Fruit fly (Drosophila melanogaster) whole organism, adult: ENCODE results near the gene Gr32a.

Experiments used
- CG11617 ChIP-seq: fragments of 200-800 bp; sonication (Bioruptor generic); optimal IDR thresholded peaks from 2 replicates; lab custom pipeline; 2017; ENCODE audit warnings: mild to moderate bottlenecking, missing biosample characterization, missing genetic modification reagents, missing genetic modification characterization
- CG12768 ChIP-seq: fragments of 200-800 bp; sonication (Bioruptor generic); optimal IDR thresholded peaks from 2 replicates; lab custom pipeline; 2017; ENCODE audit warnings: missing biosample characterization, missing genetic modification characterization, mild to moderate bottlenecking, moderate library complexity, missing genetic modification reagents
- CG14711 ChIP-seq: fragments of 200-800 bp; sonication (Bioruptor generic); optimal IDR thresholded peaks from 2 replicates; lab custom pipeline; 2018; ENCODE audit warnings: missing biosample characterization, mild to moderate bottlenecking, missing genetic modification characterization, moderate library complexity
- CG1620 ChIP-seq: fragments of 200-800 bp; sonication (Bioruptor generic); optimal IDR thresholded peaks from 2 replicates; lab custom pipeline; 2016; ENCODE audit warnings: missing biosample characterization, missing genetic modification characterization
- CG33017 ChIP-seq: fragments of 200-800 bp; sonication (Bioruptor generic); optimal IDR thresholded peaks from 2 replicates; lab custom pipeline; 2018; ENCODE audit warnings: missing biosample characterization, mild to moderate bottlenecking, missing genetic modification characterization, moderate library complexity
- CG5204 ChIP-seq: fragments of 200-800 bp; sonication (Bioruptor generic); optimal IDR thresholded peaks from 2 replicates; lab custom pipeline; 2016; ENCODE audit warnings: missing biosample characterization, missing genetic modification characterization
- CG7045 ChIP-seq: fragments of 200-800 bp; sonication (Bioruptor generic); optimal IDR thresholded peaks from 2 replicates; lab custom pipeline; 2017; ENCODE audit warnings: missing biosample characterization, mild to moderate bottlenecking, missing genetic modification characterization
- CG7101 ChIP-seq: fragments of 200-800 bp; sonication (Bioruptor generic); optimal IDR thresholded peaks from 2 replicates; lab custom pipeline; 2018; ENCODE audit warnings: missing biosample characterization, mild to moderate bottlenecking, missing genetic modification characterization, moderate library complexity
- Clk ChIP-seq: fragments of 200-800 bp; sonication (Bioruptor generic); optimal IDR thresholded peaks from 2 replicates; lab custom pipeline; 2017; ENCODE audit warnings: missing biosample characterization, missing genetic modification characterization
- Crg-1 ChIP-seq: fragments of 200-800 bp; sonication (Bioruptor generic); optimal IDR thresholded peaks from 2 replicates; lab custom pipeline; 2016; ENCODE audit warnings: missing biosample characterization, missing genetic modification characterization
- Hr96 ChIP-seq: fragments of 200-800 bp; sonication (Bioruptor generic); optimal IDR thresholded peaks from 2 replicates; lab custom pipeline; 2016; ENCODE audit warnings: missing biosample characterization, missing genetic modification characterization
- Mnt ChIP-seq: fragments of 200-800 bp; sonication (Bioruptor generic); optimal IDR thresholded peaks from 2 replicates; lab custom pipeline; 2016; ENCODE audit warnings: missing biosample characterization, mild to moderate bottlenecking, missing genetic modification characterization
- bab1 ChIP-seq: fragments of 200-800 bp; sonication (Bioruptor generic); optimal IDR thresholded peaks from 3 replicates; lab custom pipeline; 2019; ENCODE audit warnings: missing biosample characterization, mild to moderate bottlenecking, missing genetic modification characterization, moderate library complexity
- cic ChIP-seq: fragments of 200-800 bp; sonication (Bioruptor generic); optimal IDR thresholded peaks from 2 replicates; lab custom pipeline; 2017; ENCODE audit warnings: missing biosample characterization, mild to moderate bottlenecking, missing genetic modification characterization, moderate library complexity
- cnc ChIP-seq, 2 experiments: fragments of >200 bp; optimal IDR thresholded peaks; 2 replicates each; lab custom pipeline; 2017
- kay ChIP-seq: fragments of 200-800 bp; sonication (Bioruptor generic); peaks from one replicate; lab custom pipeline; 2016; ENCODE audit warnings: missing biosample characterization, missing genetic modification characterization, borderline replicate concordance
- ovo ChIP-seq: fragments of 200-800 bp; sonication (Bioruptor generic); optimal IDR thresholded peaks from 2 replicates; lab custom pipeline; 2016; ENCODE audit warnings: missing biosample characterization, missing genetic modification characterization
- pad ChIP-seq: fragments of 200-800 bp; sonication (Bioruptor generic); optimal IDR thresholded peaks from 3 replicates; lab custom pipeline; 2017; ENCODE audit warnings: missing biosample characterization, missing genetic modification characterization, mild to moderate bottlenecking, moderate library complexity, missing genetic modification reagents
- tj ChIP-seq: fragments of 200-800 bp; sonication (Bioruptor generic); optimal IDR thresholded peaks from 3 replicates; lab custom pipeline; 2017; ENCODE audit warnings: missing biosample characterization, mild to moderate bottlenecking, missing genetic modification characterization, moderate library complexity
- toe ChIP-seq: fragments of 200-800 bp; sonication (Bioruptor generic); optimal IDR thresholded peaks from 2 replicates; lab custom pipeline; 2016; ENCODE audit warnings: missing biosample characterization, missing genetic modification characterization

Gr32a gene

DNA sequence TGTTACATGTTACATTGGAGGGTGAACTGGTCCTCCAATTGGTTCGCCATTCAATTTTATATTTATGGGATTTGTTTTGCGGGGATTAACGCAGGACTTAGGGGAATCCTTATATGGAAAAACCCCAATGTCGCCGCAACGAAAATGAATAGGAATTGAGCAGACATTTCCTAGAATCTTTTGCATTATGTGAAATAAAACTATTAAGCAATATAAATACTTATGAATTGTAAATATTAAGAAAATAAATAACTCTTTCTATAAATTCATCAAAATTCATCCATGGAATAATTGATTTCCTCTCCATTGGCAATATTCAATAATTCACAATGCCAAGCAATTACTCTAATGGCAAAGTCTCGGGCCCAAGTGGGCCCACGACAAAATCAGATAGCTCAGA, at the start of gene Gr32a:
Gene Gr32a, plus strand, starts transcription at position 301 of the 400 bp plus-strand sequence.
- TF ChIP-seq CG33017 (no peak), cic (no peak), CG12768 (GFP tag; lab: Kevin White, UChicago) (no peak), CG14711 (tag; lab: Kevin White, UChicago) (no peak), Crg-1 (GFP tag; lab: Kevin White, UChicago) (no peak), CG1620 (GFP tag; lab: Kevin White, UChicago) (no peak), Hr96 (GFP tag; lab: Kevin White, UChicago) (no peak), bab1 (no peak), toe (GFP tag; lab: Kevin White, UChicago) (no peak), CG11617 (no peak), ovo (no peak), cnc (optimal IDR thresholded peaks at IDR 0.05; lab: Kevin White, UChicago) (no peak), Clk (no peak), tj (GFP tag; lab: Kevin White, UChicago) (no peak), CG7101 (tag; lab: Kevin White, UChicago) (no peak), CG5204 (no peak), pad (GFP tag; lab: Kevin White, UChicago) (no peak), CG7045 (GFP tag; lab: Kevin White, UChicago) (no peak), kay (GFP tag; lab: Kevin White, UChicago) (no peak)

DNA sequence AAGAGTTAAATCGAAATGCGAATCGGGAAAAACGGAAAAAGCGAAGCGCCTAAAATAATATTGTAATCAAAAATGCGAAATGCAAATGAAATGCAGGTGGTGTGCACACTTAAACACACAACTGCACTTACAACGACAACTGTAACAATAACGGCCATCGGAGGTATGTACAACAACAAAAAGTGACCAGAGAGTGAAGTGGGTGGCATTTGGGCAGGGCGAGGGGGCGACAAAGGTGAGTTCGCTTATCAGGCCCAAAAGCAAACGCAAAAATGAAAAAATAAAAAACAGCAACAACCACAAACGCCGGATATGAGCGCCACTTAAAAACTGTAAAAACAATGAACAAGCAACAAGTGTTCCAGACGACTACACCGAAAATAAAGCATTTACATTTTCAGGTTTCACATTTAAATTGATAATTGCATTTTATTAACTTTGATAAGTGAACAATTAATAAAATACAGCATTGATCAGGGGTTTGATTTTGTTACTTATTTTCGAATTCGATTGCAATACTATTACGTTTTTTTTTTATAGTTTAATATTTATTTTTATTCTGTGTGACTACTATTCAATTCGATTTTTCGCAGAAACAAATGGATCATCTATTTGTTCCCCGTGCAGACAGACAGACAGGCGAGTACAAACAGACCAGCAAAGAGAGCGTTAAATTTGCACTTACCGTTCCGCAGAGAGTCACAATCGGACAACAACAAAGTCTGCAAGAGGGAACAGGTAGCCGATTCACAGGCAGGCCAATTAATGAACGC, 48.5 kb upstream of the Gr32a start:
- peak; percentile 45 for TF ChIP-seq toe (GFP tag; lab: Kevin White, UChicago)
- TF ChIP-seq CG7045 (GFP tag; lab: Kevin White, UChicago): peak; percentile 58
- TF ChIP-seq cic: peak; percentile 68
- TF ChIP-seq CG11617: peak; percentile 89
- peak; percentile 52 for TF ChIP-seq Mnt (GFP tag; lab: Kevin White, UChicago)
- TF ChIP-seq cnc (optimal IDR thresholded peaks at IDR 0.05; lab: Kevin White, UChicago): peak in 1 of 2 experiments; percentile 18
- TF ChIP-seq CG14711 (tag; lab: Kevin White, UChicago): peak; percentile 82
- TF ChIP-seq CG5204: peak; percentile 52
- TF ChIP-seq CG1620 (GFP tag; lab: Kevin White, UChicago): peak; percentile 53
- peak; percentile 76 for TF ChIP-seq tj (GFP tag; lab: Kevin White, UChicago)
- TF ChIP-seq Crg-1 (GFP tag; lab: Kevin White, UChicago): peak; percentile 35
- peak; percentile 2 for TF ChIP-seq Hr96 (GFP tag; lab: Kevin White, UChicago)
- peak; percentile 85 for TF ChIP-seq CG7101 (tag; lab: Kevin White, UChicago)
- peak; percentile 69 for TF ChIP-seq pad (GFP tag; lab: Kevin White, UChicago)
- TF ChIP-seq bab1: peak; percentile 91
- peak; percentile 94 for TF ChIP-seq kay (GFP tag; lab: Kevin White, UChicago)
- TF ChIP-seq CG12768 (GFP tag; lab: Kevin White, UChicago): peak; percentile 72
- TF ChIP-seq CG33017: peak; percentile 86
- no peak for TF ChIP-seq Clk
- TF ChIP-seq ovo: peak; percentile 70

DNA sequence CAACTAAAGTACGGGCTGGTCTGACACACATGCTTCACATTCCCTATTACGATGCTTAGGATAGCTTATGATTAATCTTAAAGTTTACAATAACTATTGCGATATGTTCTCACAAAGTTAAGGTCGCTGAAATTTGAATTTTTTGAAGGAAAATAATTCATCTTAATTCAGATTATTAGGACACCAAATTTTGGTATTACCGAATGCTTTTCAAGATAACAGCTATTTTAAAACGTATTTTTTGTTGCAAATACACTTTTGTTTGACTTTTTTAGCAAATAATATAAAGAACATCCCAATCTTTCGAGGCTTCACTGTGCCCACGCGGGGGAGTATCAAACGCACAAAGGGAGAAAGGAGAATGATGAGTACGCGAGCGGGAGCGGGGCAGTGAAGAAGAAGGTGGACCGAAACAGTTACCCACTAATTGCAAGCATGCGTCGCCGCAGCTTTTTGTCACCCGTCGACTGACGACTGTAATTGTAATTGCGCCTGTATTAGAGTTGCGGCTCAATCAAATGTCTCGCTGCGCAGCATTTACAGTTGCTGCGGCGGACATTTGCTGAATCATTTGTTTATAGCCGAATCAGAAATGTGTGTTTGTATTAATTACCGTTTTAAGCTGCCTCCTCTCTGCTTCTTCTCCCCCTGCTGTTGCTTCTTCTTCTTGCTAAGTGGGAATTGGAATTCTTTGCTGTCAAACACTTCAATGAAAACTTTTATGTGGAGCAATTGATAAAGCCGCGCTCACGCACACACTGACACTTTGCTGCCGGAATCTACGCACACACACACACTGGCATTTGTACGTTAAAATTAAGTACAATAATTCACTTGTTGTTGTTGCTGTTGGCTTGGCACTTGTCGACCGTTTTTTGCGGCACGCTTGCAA, 47.6 kb upstream of the Gr32a start:
- TF ChIP-seq ovo (peak; percentile 44), CG12768 (GFP tag; lab: Kevin White, UChicago) (no peak), cnc (optimal IDR thresholded peaks at IDR 0.05; lab: Kevin White, UChicago) (peak in 1 of 2 experiments; percentile 46), tj (GFP tag; lab: Kevin White, UChicago) (no peak), CG14711 (tag; lab: Kevin White, UChicago) (peak; percentile 39), CG5204 (peak; percentile 55), CG1620 (GFP tag; lab: Kevin White, UChicago) (no peak), Hr96 (GFP tag; lab: Kevin White, UChicago) (peak; percentile 62), Clk (no peak), CG7101 (tag; lab: Kevin White, UChicago) (no peak), Crg-1 (GFP tag; lab: Kevin White, UChicago) (no peak), pad (GFP tag; lab: Kevin White, UChicago) (peak; percentile 71)

DNA sequence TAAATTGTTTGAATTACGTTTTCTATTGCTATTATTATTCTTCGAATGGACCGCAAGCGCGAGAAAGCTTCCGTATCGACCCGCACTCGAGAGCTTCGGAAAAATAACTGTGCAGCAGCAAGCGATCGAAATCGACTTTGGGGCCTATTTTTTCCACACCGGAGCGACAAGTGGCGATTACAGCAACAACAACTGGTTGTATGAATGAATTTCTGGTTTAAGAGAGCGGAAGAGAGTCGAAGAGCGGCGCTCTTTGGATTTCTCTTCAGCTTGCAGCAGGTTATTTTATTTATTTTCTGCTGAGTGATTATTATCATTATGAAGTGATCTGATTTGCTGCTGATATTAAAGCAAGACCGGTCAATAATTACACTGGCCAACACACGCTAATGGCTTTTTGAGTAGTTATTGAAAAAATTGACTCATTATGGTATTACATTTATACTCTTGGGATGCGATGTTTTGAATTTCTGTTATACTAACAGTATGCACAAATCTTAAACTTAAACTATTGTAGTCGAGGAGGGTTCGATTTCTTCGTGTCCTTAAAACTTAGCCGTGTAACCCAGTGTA, 46.8 kb upstream of the Gr32a start, which contains the start of gene Samuel:
Gene Samuel, minus strand, starts transcription at position 112 of the 573 bp plus-strand sequence.
- TF ChIP-seq cnc (optimal IDR thresholded peaks at IDR 0.05; lab: Kevin White, UChicago): no peak
- no peak for TF ChIP-seq Hr96 (GFP tag; lab: Kevin White, UChicago)
- TF ChIP-seq CG33017: peak; percentile 44
- no peak for TF ChIP-seq CG5204
- TF ChIP-seq Clk: no peak
- no peak for TF ChIP-seq CG14711 (tag; lab: Kevin White, UChicago)
- peak; percentile 16 for TF ChIP-seq CG11617
- TF ChIP-seq kay (GFP tag; lab: Kevin White, UChicago): no peak
- peak; percentile 53 for TF ChIP-seq Mnt (GFP tag; lab: Kevin White, UChicago)
- no peak for TF ChIP-seq CG1620 (GFP tag; lab: Kevin White, UChicago)
- TF ChIP-seq tj (GFP tag; lab: Kevin White, UChicago): peak; percentile 57
- TF ChIP-seq pad (GFP tag; lab: Kevin White, UChicago): no peak
- TF ChIP-seq CG7045 (GFP tag; lab: Kevin White, UChicago): no peak
- TF ChIP-seq toe (GFP tag; lab: Kevin White, UChicago): no peak
- TF ChIP-seq ovo: peak; percentile 62
- peak; percentile 16 for TF ChIP-seq CG12768 (GFP tag; lab: Kevin White, UChicago)
- no peak for TF ChIP-seq CG7101 (tag; lab: Kevin White, UChicago)
- no peak for TF ChIP-seq Crg-1 (GFP tag; lab: Kevin White, UChicago)
- no peak for TF ChIP-seq bab1
- TF ChIP-seq cic: peak; percentile 89
